Worm (Caenorhabditis elegans) whole organism, L4/young adult: ENCODE data around the gene twk-33.

Experiments
- W03F9.2 ChIP-seq: fragments of 150-350 bp; optimal IDR thresholded peaks from 2 replicates; lab custom pipeline; 2014; ENCODE audit warnings: missing biosample characterization, missing genetic modification characterization
- dao-5 ChIP-seq: sonication (generic microtip); optimal IDR thresholded peaks from 2 replicates; lab custom pipeline; 2016; ENCODE audit warnings: missing genotype, missing genetic modification characterization, moderate library complexity, missing compliant biosample characterization
- him-1 ChIP-seq: sonication (generic microtip); optimal IDR thresholded peaks from 2 replicates; lab custom pipeline; 2016; ENCODE audit warnings: missing genotype, missing genetic modification reagents, missing genetic modification characterization, missing compliant biosample characterization

twk-33 gene

DNA sequence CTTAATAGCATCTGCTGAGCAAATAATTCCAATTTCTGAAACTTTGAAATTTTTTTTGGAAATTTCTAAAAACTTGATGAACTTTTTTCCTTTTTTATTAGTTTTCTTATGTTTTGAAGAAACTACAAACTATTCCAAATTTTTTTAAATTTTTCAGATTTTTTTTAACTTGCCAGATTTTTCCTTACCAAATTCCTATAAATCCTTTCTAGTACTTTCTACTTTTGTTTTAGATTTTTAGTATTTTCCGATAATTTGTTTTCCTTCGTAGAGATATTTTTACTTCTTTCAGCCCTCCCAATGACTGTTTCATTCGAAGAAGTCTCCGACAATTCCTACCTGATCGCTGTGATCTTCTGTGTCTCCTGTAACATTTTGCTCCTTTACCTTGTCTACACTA, 4.5 kb upstream of the twk-33 start, which contains the start of gene str-77:
str-77 (plus strand) TSS at position 301 of the 400 bp plus-strand sequence.
- TF ChIP-seq him-1 (tag; lab: Kevin White, UChicago) (no peak), W03F9.2 (tag; lab: Kevin White, UChicago) (no peak), dao-5 (tag; lab: Kevin White, UChicago) (no peak)

DNA sequence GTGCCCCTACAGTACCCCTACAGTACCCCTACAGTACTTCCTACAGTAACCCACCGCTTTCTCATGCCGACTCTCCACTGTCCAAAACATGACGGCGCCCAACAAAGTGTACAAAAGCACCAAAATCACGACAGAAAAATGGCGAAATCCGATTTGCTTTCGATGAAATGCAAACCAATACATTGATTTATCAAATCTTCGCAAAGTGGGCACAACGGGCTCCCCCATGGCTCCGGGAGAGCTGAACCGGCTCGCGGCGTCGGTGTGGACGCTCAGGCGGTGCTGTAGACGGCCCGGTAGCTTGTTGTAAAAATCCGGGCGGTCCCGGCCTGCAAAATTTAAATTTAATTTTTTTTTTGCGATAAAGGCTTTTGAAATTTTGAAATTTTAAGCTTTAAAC, 1.8 kb downstream of the twk-33 start:
- TF ChIP-seq dao-5 (tag; lab: Kevin White, UChicago) (no peak), him-1 (tag; lab: Kevin White, UChicago) (no peak), W03F9.2 (tag; lab: Kevin White, UChicago) (no peak)

ce11 chrV:17707022-17707421, 7.2 kb downstream of the twk-33 start, which contains the start of gene srh-31:
Gene srh-31, plus strand, starts transcription at chrV:17707322.
- no peak for TF ChIP-seq dao-5 (tag; lab: Kevin White, UChicago)
- no peak for TF ChIP-seq him-1 (tag; lab: Kevin White, UChicago)
- TF ChIP-seq W03F9.2 (tag; lab: Kevin White, UChicago): no peak

ce11 chrV:17706217-17706806, 7.9 kb downstream of the twk-33 start:
- no peak for TF ChIP-seq W03F9.2 (tag; lab: Kevin White, UChicago)
- no peak for TF ChIP-seq him-1 (tag; lab: Kevin White, UChicago)
- TF ChIP-seq dao-5 (tag; lab: Kevin White, UChicago): no peak

DNA sequence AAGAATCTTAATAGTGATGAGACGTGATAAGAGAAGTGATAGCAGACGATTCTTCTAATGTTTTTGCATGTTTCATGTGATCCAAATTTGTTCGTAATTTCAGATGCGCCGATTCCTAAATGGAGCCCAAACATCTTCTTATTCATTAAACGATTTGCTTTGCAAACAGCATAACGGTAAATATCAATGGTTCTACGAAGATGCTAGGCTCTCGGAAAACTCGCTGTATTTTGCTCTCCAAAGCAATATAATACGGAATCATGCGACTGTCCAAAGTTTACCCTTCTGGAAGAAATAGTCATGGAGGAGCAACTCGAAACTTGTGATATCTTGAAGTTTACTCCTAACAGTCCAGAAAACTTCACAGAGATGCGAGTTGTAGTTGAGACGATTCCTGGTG, 8.4 kb downstream of the twk-33 start, which contains the start of gene W06D12.6:
W06D12.6 (plus strand) TSS at position 301 of the 400 bp plus-strand sequence.
- no peak for TF ChIP-seq W03F9.2 (tag; lab: Kevin White, UChicago)
- TF ChIP-seq him-1 (tag; lab: Kevin White, UChicago): no peak
- no peak for TF ChIP-seq dao-5 (tag; lab: Kevin White, UChicago)

- no peak for TF ChIP-seq him-1 (tag; lab: Kevin White, UChicago)
- no peak for TF ChIP-seq W03F9.2 (tag; lab: Kevin White, UChicago)
- TF ChIP-seq dao-5 (tag; lab: Kevin White, UChicago): no peak
Observed at ce11 chrV:17700728-17701262, 13.4 kb downstream of the twk-33 start, which contains the start of the genes Y26G10.5 and srh-32. Gene Y26G10.5, minus strand, starts transcription at chrV:17700828. Gene srh-32, plus strand, starts transcription at chrV:17701212.

DNA sequence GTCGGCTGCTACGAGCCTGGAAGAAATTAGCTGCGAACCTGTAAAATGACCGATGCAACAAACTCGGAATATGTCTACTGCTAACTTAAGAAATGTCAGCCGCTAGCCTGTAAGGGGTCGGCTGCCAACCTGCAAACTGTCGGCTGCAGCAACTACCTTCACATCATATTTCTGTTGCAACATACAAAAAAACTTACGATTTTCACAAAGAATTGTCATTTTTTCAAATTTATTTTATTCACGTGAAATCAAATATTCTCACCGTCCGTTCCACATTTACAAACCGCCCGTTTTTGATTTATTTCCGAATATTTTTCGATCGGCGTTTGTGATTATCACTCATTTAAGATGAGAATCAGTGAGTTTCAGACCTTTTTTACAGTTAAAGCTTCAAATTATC, 14.5 kb downstream of the twk-33 start, which contains the start of gene Y26G10.6:
Y26G10.6 (plus strand) TSS at position 301 of the 400 bp plus-strand sequence.
- TF ChIP-seq W03F9.2 (tag; lab: Kevin White, UChicago): no peak
- no peak for TF ChIP-seq him-1 (tag; lab: Kevin White, UChicago)
- no peak for TF ChIP-seq dao-5 (tag; lab: Kevin White, UChicago)

DNA sequence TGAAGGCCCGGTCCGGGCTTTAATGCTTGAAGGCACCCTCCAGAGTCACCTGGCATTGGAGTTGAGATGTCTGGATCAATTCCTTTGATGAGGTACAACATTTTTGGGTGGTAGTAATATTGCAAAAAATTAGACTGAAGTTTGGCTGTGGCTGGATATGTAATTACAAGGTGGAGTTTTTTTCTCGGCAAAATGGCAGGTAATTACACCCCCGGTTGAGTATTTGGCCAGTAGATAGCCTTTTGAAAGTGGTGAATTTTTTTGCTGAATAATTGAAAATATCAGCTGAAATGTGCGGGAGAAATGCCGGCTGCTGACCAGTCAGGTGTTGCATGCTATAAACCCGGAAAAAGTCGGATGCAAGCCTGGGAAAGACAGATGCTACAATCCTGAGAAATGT, 15.1 kb downstream of the twk-33 start, which contains the start of gene Y26G10.4:
Y26G10.4 (minus strand) TSS at position 101 of the 400 bp plus-strand sequence.
- TF ChIP-seq W03F9.2 (tag; lab: Kevin White, UChicago) (no peak), him-1 (tag; lab: Kevin White, UChicago) (no peak), dao-5 (tag; lab: Kevin White, UChicago) (no peak)

- no peak for TF ChIP-seq W03F9.2 (tag; lab: Kevin White, UChicago)
- no peak for TF ChIP-seq him-1 (tag; lab: Kevin White, UChicago)
- no peak for TF ChIP-seq dao-5 (tag; lab: Kevin White, UChicago)
Observed at ce11 chrV:17696753-17697152, 17.4 kb downstream of the twk-33 start, which contains the start of gene spp-29. Gene spp-29, minus strand, starts transcription at chrV:17696853.

DNA sequence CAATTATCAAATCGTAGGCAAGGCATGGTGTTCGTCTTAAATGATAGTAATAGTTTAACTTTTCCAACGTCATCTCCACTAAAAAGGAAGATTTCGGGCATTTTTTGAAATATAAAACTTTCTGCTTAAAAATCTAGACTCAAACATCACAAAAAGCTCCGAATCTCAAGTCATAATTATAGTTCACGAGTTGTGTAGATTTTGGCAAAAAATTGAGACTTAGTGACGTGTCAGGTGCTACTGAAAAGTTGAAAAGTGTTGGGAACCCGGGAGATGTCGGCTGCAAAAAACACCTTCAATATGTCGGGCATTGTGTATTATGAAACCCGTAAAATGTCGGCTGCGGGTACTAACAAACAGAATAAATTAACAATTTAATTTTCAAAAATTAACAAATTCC, 18.4 kb downstream of the twk-33 start, which contains the start of gene Y26G10.1:
Y26G10.1 (minus strand) TSS at position 101 of the 400 bp plus-strand sequence.
- TF ChIP-seq W03F9.2 (tag; lab: Kevin White, UChicago) (no peak), dao-5 (tag; lab: Kevin White, UChicago) (no peak), him-1 (tag; lab: Kevin White, UChicago) (no peak)

DNA sequence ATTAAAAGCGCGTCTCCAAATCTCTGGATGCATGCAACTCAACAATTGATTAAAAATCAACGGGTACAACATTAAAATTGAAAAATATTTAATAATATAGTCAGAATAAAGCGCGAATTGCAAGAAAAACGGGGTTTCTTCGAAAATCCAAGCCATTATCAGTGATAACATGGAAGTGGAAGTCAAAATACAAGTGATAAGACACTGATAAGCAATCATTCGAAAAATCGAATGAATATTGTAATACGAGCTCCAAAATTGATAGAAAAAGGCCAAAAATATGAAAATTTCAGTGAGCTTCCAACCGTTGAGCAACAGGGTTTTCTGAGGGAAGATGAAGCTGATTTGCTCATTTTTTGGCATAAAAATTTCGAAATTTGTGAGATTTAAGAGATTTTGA, 19.9 kb downstream of the twk-33 start:
- TF ChIP-seq W03F9.2 (tag; lab: Kevin White, UChicago): no peak
- no peak for TF ChIP-seq dao-5 (tag; lab: Kevin White, UChicago)
- TF ChIP-seq him-1 (tag; lab: Kevin White, UChicago): no peak

ce11 chrV:17690922-17691321, 23.3 kb downstream of the twk-33 start, which contains the start of gene F59A1.13:
Gene F59A1.13, minus strand, starts transcription at chrV:17691022.
- no peak for TF ChIP-seq W03F9.2 (tag; lab: Kevin White, UChicago)
- TF ChIP-seq dao-5 (tag; lab: Kevin White, UChicago): no peak
- TF ChIP-seq him-1 (tag; lab: Kevin White, UChicago): no peak

ce11 chrV:17686852-17687251, 27.3 kb downstream of the twk-33 start, which contains the start of gene F59A1.18:
Gene F59A1.18, minus strand, starts transcription at chrV:17686952.
- TF ChIP-seq him-1 (tag; lab: Kevin White, UChicago) (no peak), W03F9.2 (tag; lab: Kevin White, UChicago) (no peak), dao-5 (tag; lab: Kevin White, UChicago) (no peak)
